Worm (Caenorhabditis elegans): ENCODE data around the gene cyp-13A2.

DNA sequence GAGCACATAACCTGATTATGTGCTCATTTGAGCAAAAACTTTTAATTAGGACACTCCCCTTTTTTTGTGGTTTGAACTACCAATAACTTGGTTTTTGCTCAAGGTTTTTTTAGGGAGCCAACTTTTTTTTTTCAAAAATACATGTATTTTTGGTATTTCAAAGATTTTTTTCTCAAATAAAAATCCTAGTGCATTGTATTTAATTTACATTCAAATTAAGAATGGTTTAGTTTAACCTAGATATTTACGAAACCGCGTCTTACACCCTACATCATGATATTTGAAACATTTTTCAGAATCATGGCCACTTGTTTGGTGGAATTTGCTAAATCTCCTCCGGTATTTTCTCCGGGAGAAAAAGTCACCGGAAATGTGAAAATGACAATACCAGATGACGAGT, 47.5 kb upstream of the cyp-13A2 start, which contains the start of gene arrd-5:
- TF ChIP-seq mep-1 (tag; optimal IDR thresholded peaks at IDR 0.05) (no peak), lin-13 (tag; optimal IDR thresholded peaks at IDR 0.05) (no peak)

Measured in whole organism, mixed stage, embryonic.